Fruit fly (Drosophila melanogaster) whole organism, embryonic: Measurements from ENCODE around the gene Zn72D.

ENCODE experiments used
- Atf6 ChIP-seq: fragments of 200-800 bp; sonication (Bioruptor generic); IDR thresholded peaks from 2 replicates; pipeline ENCODE4 v1.3.6; 2022; ENCODE audit warnings: missing biosample characterization, missing genetic modification characterization
- BEAF-32 ChIP-seq: fragments of 200-800 bp; sonication (Bioruptor generic); optimal IDR thresholded peaks from 3 replicates; lab custom pipeline; 2017; ENCODE audit warnings: missing biosample characterization, missing genetic modification characterization, mild to moderate bottlenecking, moderate library complexity, missing genetic modification reagents
- CG10654 ChIP-seq: fragments of 200-800 bp; sonication (Bioruptor generic); optimal IDR thresholded peaks from 2 replicates; lab custom pipeline; 2016; ENCODE audit warnings: missing biosample characterization, missing genetic modification characterization
- CG11456 ChIP-seq: fragments of 200-800 bp; sonication (Bioruptor generic); IDR thresholded peaks from 3 replicates; pipeline ENCODE4 v1.3.6; 2022; ENCODE audit warnings: missing biosample characterization, missing genetic modification characterization
- CG12299 ChIP-seq: fragments of 200-800 bp; sonication (Bioruptor generic); optimal IDR thresholded peaks from 2 replicates; lab custom pipeline; 2018; ENCODE audit warnings: missing biosample characterization, mild to moderate bottlenecking, missing genetic modification characterization
- CG13123 ChIP-seq: fragments of 200-800 bp; sonication (Bioruptor generic); optimal IDR thresholded peaks from 2 replicates; lab custom pipeline; 2016; ENCODE audit warnings: missing biosample characterization, missing genetic modification characterization
- CG14441 ChIP-seq: fragments of 200-800 bp; sonication (Bioruptor generic); IDR thresholded peaks from 2 replicates; pipeline ENCODE4 v1.3.6; 2022; ENCODE audit warnings: missing biosample characterization, missing genetic modification characterization
- CG15479 ChIP-seq: fragments of 200-800 bp; sonication (Bioruptor generic); optimal IDR thresholded peaks from 3 replicates; lab custom pipeline; 2019; ENCODE audit warnings: missing biosample characterization, mild to moderate bottlenecking, missing genetic modification characterization, moderate library complexity
- CG17186 ChIP-seq: fragments of 200-800 bp; sonication (Bioruptor generic); optimal IDR thresholded peaks from 3 replicates; lab custom pipeline; 2017; ENCODE audit warnings: missing biosample characterization, missing genetic modification reagents, missing genetic modification characterization
- CG17359 ChIP-seq: fragments of 200-800 bp; sonication (Bioruptor generic); optimal IDR thresholded peaks from 3 replicates; lab custom pipeline; 2018; ENCODE audit warnings: missing biosample characterization, mild to moderate bottlenecking, missing genetic modification characterization, moderate library complexity
- CG1792 ChIP-seq: fragments of 200-800 bp; sonication (Bioruptor generic); optimal IDR thresholded peaks from 2 replicates; lab custom pipeline; 2016; ENCODE audit warnings: missing biosample characterization, missing genetic modification characterization
- CG1832 ChIP-seq: fragments of 200-800 bp; sonication (Bioruptor generic); optimal IDR thresholded peaks from 2 replicates; lab custom pipeline; 2017; ENCODE audit warnings: missing biosample characterization, mild to moderate bottlenecking, missing genetic modification characterization, inconsistent platforms
- CG18476 ChIP-seq: fragments of 200-800 bp; sonication (Bioruptor generic); optimal IDR thresholded peaks from 2 replicates; lab custom pipeline; 2016; ENCODE audit warnings: missing biosample characterization, mild to moderate bottlenecking, missing genetic modification characterization
- CG2116 ChIP-seq: fragments of 200-800 bp; sonication (Bioruptor generic); optimal IDR thresholded peaks from 3 replicates; lab custom pipeline; 2018; ENCODE audit warnings: missing biosample characterization, mild to moderate bottlenecking, missing genetic modification characterization
- CG2199 ChIP-seq: fragments of 200-800 bp; sonication (Bioruptor generic); IDR thresholded peaks from 3 replicates; pipeline ENCODE4 v1.3.6; 2022; ENCODE audit warnings: missing biosample characterization, missing genetic modification characterization
- CG4424 ChIP-seq: fragments of 200-800 bp; sonication (Bioruptor generic); optimal IDR thresholded peaks from 3 replicates; lab custom pipeline; 2016; ENCODE audit warnings: missing biosample characterization, missing genetic modification characterization
- CG4854 ChIP-seq: fragments of 200-800 bp; sonication (Bioruptor generic); optimal IDR thresholded peaks from 2 replicates; lab custom pipeline; 2016; ENCODE audit warnings: missing biosample characterization, missing genetic modification characterization, inconsistent platforms
- CG6689 ChIP-seq: fragments of 200-800 bp; sonication (Bioruptor generic); IDR thresholded peaks from 2 replicates; pipeline ENCODE4 v1.3.6; 2022; ENCODE audit warnings: missing biosample characterization, missing genetic modification characterization
- CG7987 ChIP-seq: fragments of 200-800 bp; sonication (Bioruptor generic); optimal IDR thresholded peaks from 2 replicates; lab custom pipeline; 2018; ENCODE audit warnings: missing biosample characterization, mild to moderate bottlenecking, missing genetic modification characterization, moderate library complexity
- CG9437 ChIP-seq: fragments of 200-800 bp; sonication (Bioruptor generic); optimal IDR thresholded peaks from 2 replicates; lab custom pipeline; 2018; ENCODE audit warnings: missing biosample characterization, mild to moderate bottlenecking, missing genetic modification characterization
- Deaf1 ChIP-seq: fragments of 200-800 bp; optimal IDR thresholded peaks from 3 replicates; lab custom pipeline; 2019; ENCODE audit warnings: missing biosample characterization, mild to moderate bottlenecking, missing genetic modification characterization, moderate library complexity
- ERR ChIP-seq: fragments of 200-800 bp; sonication (Bioruptor generic); optimal IDR thresholded peaks from 2 replicates; lab custom pipeline; 2016; ENCODE audit warnings: missing biosample characterization, missing genetic modification characterization
- Ets97D ChIP-seq: fragments of 200-800 bp; sonication (Bioruptor generic); optimal IDR thresholded peaks from 3 replicates; lab custom pipeline; 2016; ENCODE audit warnings: missing biosample characterization, missing genetic modification characterization
- Fer1 ChIP-seq: fragments of 200-800 bp; sonication (Bioruptor generic); optimal IDR thresholded peaks from 2 replicates; lab custom pipeline; 2017; ENCODE audit warnings: missing biosample characterization, mild to moderate bottlenecking, missing genetic modification characterization
- Fer3 ChIP-seq: fragments of 200-800 bp; sonication (Bioruptor generic); optimal IDR thresholded peaks from 2 replicates; lab custom pipeline; 2018; ENCODE audit warnings: missing biosample characterization, mild to moderate bottlenecking, missing genetic modification characterization, moderate library complexity
- Hr39 ChIP-seq: fragments of >200 bp; optimal IDR thresholded peaks from 2 replicates; lab custom pipeline; 2017
- NFAT ChIP-seq: fragments of 200-800 bp; sonication (Bioruptor generic); IDR thresholded peaks from 2 replicates; pipeline ENCODE4 v1.3.6; 2022; ENCODE audit warnings: missing biosample characterization, missing genetic modification characterization
- Neu2 ChIP-seq: fragments of 200-800 bp; sonication (Bioruptor generic); optimal IDR thresholded peaks from 3 replicates; lab custom pipeline; 2016; ENCODE audit warnings: missing biosample characterization, missing genetic modification characterization, borderline replicate concordance
- Ptx1 ChIP-seq: fragments of 200-800 bp; sonication (Bioruptor generic); IDR thresholded peaks from 2 replicates; pipeline ENCODE4 v1.3.6; 2022; ENCODE audit warnings: missing biosample characterization, missing genetic modification characterization
- Sin3A ChIP-seq: fragments of >200 bp; optimal IDR thresholded peaks from 2 replicates; lab custom pipeline; 2018
- TFAM ChIP-seq: fragments of 200-800 bp; sonication (Bioruptor generic); optimal IDR thresholded peaks from 2 replicates; lab custom pipeline; 2017; ENCODE audit warnings: missing biosample characterization, missing genetic modification characterization, inconsistent platforms
- Usf ChIP-seq: fragments of 200-800 bp; sonication (Bioruptor generic); optimal IDR thresholded peaks from 2 replicates; lab custom pipeline; 2017; ENCODE audit warnings: missing genotype, missing biosample characterization, missing genetic modification characterization
- YL-1 ChIP-seq: fragments of 200-800 bp; sonication (Bioruptor generic); optimal IDR thresholded peaks from 3 replicates; lab custom pipeline; 2017; ENCODE audit warnings: missing biosample characterization, mild to moderate bottlenecking, missing genetic modification characterization
- bab2 ChIP-seq: fragments of 200-800 bp; sonication (Bioruptor generic); optimal IDR thresholded peaks from 2 replicates; lab custom pipeline; 2016; ENCODE audit warnings: missing biosample characterization, missing genetic modification characterization
- cato ChIP-seq: fragments of 200-800 bp; sonication (Bioruptor generic); optimal IDR thresholded peaks from 2 replicates; lab custom pipeline; 2016; ENCODE audit warnings: missing biosample characterization, missing genetic modification characterization, borderline replicate concordance
- croc ChIP-seq: fragments of 200-800 bp; sonication (Bioruptor generic); conservative IDR thresholded peaks from 3 replicates; pipeline ENCODE4 v1.3.6; 2022; ENCODE audit warnings: missing biosample characterization, missing genetic modification characterization
- da ChIP-seq: fragments of 200-800 bp; sonication (Bioruptor generic); optimal IDR thresholded peaks from 2 replicates; lab custom pipeline; 2016; ENCODE audit warnings: missing biosample characterization, missing genetic modification characterization
- fd102C ChIP-seq: fragments of 200-800 bp; sonication (Bioruptor generic); optimal IDR thresholded peaks from 2 replicates; lab custom pipeline; 2018; ENCODE audit warnings: missing biosample characterization, mild to moderate bottlenecking, missing genetic modification characterization, moderate library complexity
- gfzf ChIP-seq: fragments of 200-800 bp; sonication (Bioruptor generic); optimal IDR thresholded peaks from 2 replicates; lab custom pipeline; 2016; ENCODE audit warnings: missing biosample characterization, mild to moderate bottlenecking, missing genetic modification characterization, moderate library complexity
- hbn ChIP-seq: fragments of 200-800 bp; sonication (Bioruptor generic); IDR thresholded peaks from 2 replicates; pipeline ENCODE4 v1.3.6; 2022; ENCODE audit warnings: missing biosample characterization, missing genetic modification characterization; ENCODE audit not compliant: partially characterized antibody
- insv ChIP-seq, 2 experiments: fragments of 200-800 bp; sonication (Bioruptor generic); optimal IDR thresholded peaks; 3 replicates each; lab custom pipeline; 2016 to 2018; ENCODE audit warnings: missing biosample characterization in 2 of 2, missing genetic modification characterization in 2 of 2
- maf-S ChIP-seq: fragments of 200-800 bp; sonication (Bioruptor generic); optimal IDR thresholded peaks from 2 replicates; lab custom pipeline; 2016; ENCODE audit warnings: missing biosample characterization, missing genetic modification characterization
- mld ChIP-seq: fragments of 200-800 bp; sonication (Bioruptor generic); IDR thresholded peaks from 3 replicates; pipeline ENCODE4 v1.3.6; 2022; ENCODE audit warnings: missing biosample characterization, missing genetic modification characterization; ENCODE audit not compliant: partially characterized antibody
- ro ChIP-seq: fragments of 200-800 bp; sonication (Bioruptor generic); IDR thresholded peaks from 2 replicates; pipeline ENCODE4 v1.3.6; 2022; ENCODE audit warnings: missing biosample characterization, missing genetic modification characterization
- sc ChIP-seq, 3 experiments: fragments of >200 bp in 2 of 3; fragments of 200-800 bp in 1 of 3; sonication (Bioruptor generic) in 1 of 3; optimal IDR thresholded peaks; 2 replicates in 2 of 3; 3 replicates in 1 of 3; lab custom pipeline; 2017; ENCODE audit warnings: mild to moderate bottlenecking in 1 of 3, missing biosample characterization in 1 of 3, missing genetic modification characterization in 1 of 3, missing genetic modification reagents in 1 of 3
- seq ChIP-seq: fragments of 200-800 bp; sonication (Bioruptor generic); IDR thresholded peaks from 2 replicates; pipeline ENCODE4 v1.3.6; 2022; ENCODE audit warnings: missing biosample characterization, missing genetic modification characterization
- slbo ChIP-seq: fragments of 200-800 bp; sonication (Bioruptor generic); IDR thresholded peaks from 2 replicates; pipeline ENCODE4 v1.3.6; 2022; ENCODE audit warnings: missing biosample characterization, missing genetic modification characterization
- sna ChIP-seq: fragments of 200-800 bp; sonication (Bioruptor generic); IDR thresholded peaks from 2 replicates; pipeline ENCODE4 v1.3.6; 2022; ENCODE audit warnings: missing biosample characterization, missing genetic modification characterization; ENCODE audit not compliant: partially characterized antibody
- tio ChIP-seq: fragments of 200-800 bp; sonication (Bioruptor generic); optimal IDR thresholded peaks from 2 replicates; lab custom pipeline; 2017; ENCODE audit warnings: missing biosample characterization, missing genetic modification characterization, inconsistent platforms
- tup ChIP-seq: fragments of 200-800 bp; sonication (Bioruptor generic); optimal IDR thresholded peaks from 2 replicates; lab custom pipeline; 2016; ENCODE audit warnings: missing biosample characterization, mild to moderate bottlenecking, missing genetic modification characterization, moderate library complexity

The Zn72D gene

DNA sequence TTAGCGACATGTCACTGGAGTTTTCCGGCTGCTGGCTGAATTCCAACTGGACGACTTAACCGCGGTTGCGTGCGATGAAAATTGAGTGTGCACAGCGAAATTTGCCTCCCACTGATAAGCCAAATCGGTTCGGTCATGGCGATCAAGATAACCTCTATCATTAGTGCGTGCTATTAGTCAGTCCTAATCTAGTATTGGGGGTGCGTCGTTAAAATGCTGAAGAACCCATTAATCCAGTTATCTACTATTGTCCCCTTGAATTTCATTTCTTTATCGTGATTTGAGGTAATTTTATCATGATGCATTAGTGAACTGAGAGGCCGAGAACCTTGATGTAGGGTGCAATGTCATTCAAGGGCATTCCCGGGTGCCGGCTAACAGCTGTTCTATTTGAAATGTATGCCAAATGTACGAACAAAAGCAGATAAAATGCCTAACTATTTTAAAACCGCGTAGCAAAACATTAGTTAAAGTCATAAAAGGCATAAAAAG, 16.1 kb upstream of the Zn72D start, which contains the start of gene Pgm1 (continued):
- TF ChIP-seq bab2 (GFP tag; lab: Kevin White, UChicago) (peak; percentile 91), CG10654 (GFP tag; lab: Kevin White, UChicago) (peak; percentile 77), Ets97D (GFP tag; lab: Kevin White, UChicago) (peak; percentile 58), Fer1 (GFP tag; lab: Kevin White, UChicago) (peak; percentile 89), Hr39 (lab: Kevin White, UChicago) (no peak), CG13123 (GFP tag; lab: Kevin White, UChicago) (peak; percentile 73), Atf6 (GFP tag; lab: Robert Waterston, UW) (peak; percentile 77), BEAF-32 (no peak), CG6689 (peak; percentile 59), CG1832 (GFP tag; lab: Kevin White, UChicago) (no peak), CG4854 (peak; percentile 72), seq (GFP tag; lab: Robert Waterston, UW) (peak; percentile 70), TFAM (GFP tag; lab: Kevin White, UChicago) (peak; percentile 9), Fer3 (tag; lab: Kevin White, UChicago) (no peak), CG7987 (peak; percentile 72), CG2116 (GFP tag; lab: Kevin White, UChicago) (no peak), croc (GFP tag; lab: Robert Waterston, UW) (peak; percentile 44), Ptx1 (GFP tag; lab: Robert Waterston, UW) (peak; percentile 82), cato (GFP tag; lab: Kevin White, UChicago) (peak; percentile 52), CG9437 (GFP tag; lab: Kevin White, UChicago) (peak; percentile 41), slbo (GFP tag; lab: Robert Waterston, UW) (peak; percentile 82), Neu2 (peak; percentile 73), ro (GFP tag; lab: Robert Waterston, UW) (no peak), CG17359 (tag; lab: Kevin White, UChicago) (peak; percentile 75), da (GFP tag; lab: Kevin White, UChicago) (peak; percentile 83), insv (GFP tag; optimal IDR thresholded peaks at IDR 0.05; lab: Kevin White, UChicago) (peak in 1 of 2 experiments; percentile 35), sc (optimal IDR thresholded peaks at IDR 0.05; lab: Kevin White, UChicago) (no peak), sc (GFP tag; optimal IDR thresholded peaks at IDR 0.05; lab: Kevin White, UChicago) (peak; percentile 50), NFAT (peak; percentile 76), fd102C (peak; percentile 38), Deaf1 (tag; lab: Kevin White, UChicago) (no peak), CG17186 (GFP tag; lab: Kevin White, UChicago) (peak; percentile 46), tio (peak; percentile 53), mld (GFP tag; lab: Robert Waterston, UW) (no peak), gfzf (no peak), CG12299 (tag; lab: Kevin White, UChicago) (peak; percentile 69), Sin3A (no peak), sna (GFP tag; lab: Robert Waterston, UW) (0 out of 2 replicates have a peak, but pooled peaks have one; percentile 40), hbn (GFP tag; lab: Robert Waterston, UW) (no peak), CG2199 (GFP tag; lab: Robert Waterston, UW) (no peak), Usf (peak; percentile 57), CG14441 (GFP tag; lab: Robert Waterston, UW) (peak; percentile 78), CG18476 (GFP tag; lab: Kevin White, UChicago) (peak; percentile 72), CG4424 (GFP tag; lab: Kevin White, UChicago) (peak; percentile 82), maf-S (GFP tag; lab: Kevin White, UChicago) (peak; percentile 88), CG15479 (GFP tag; lab: Kevin White, UChicago) (peak; percentile 75), ERR (GFP tag; lab: Kevin White, UChicago) (peak; percentile 100), CG11456 (peak; percentile 82), CG1792 (GFP tag; lab: Kevin White, UChicago) (peak; percentile 83), YL-1 (peak; percentile 61), tup (GFP tag; lab: Kevin White, UChicago) (peak; percentile 74)
